Worm (Caenorhabditis elegans) whole organism, mixed stage, embryonic: Measurements from ENCODE around the gene nsph-4.3.

Experiments used
- bed-3 ChIP-seq: fragments of 200-800 bp; sonication (Bioruptor generic); optimal IDR thresholded peaks from 3 replicates; lab custom pipeline; 2018; ENCODE audit warnings: mild to moderate bottlenecking, missing genetic modification characterization, moderate library complexity, missing compliant biosample characterization
- ceh-83 ChIP-seq: fragments of 200-800 bp; sonication (Bioruptor generic); optimal IDR thresholded peaks from 2 replicates; lab custom pipeline; 2018; ENCODE audit warnings: mild to moderate bottlenecking, missing genetic modification characterization, missing compliant biosample characterization
- ces-1 ChIP-seq: fragments of 150-350 bp; optimal IDR thresholded peaks from 2 replicates; lab custom pipeline; 2014; ENCODE audit warnings: missing biosample characterization, missing genetic modification reagents, missing genetic modification characterization
- cnd-1 ChIP-seq: fragments of 200-800 bp; sonication (Bioruptor generic); optimal IDR thresholded peaks from 2 replicates; lab custom pipeline; 2018; ENCODE audit warnings: mild to moderate bottlenecking, missing genetic modification characterization, missing compliant biosample characterization
- drap-1 ChIP-seq: fragments of 200-800 bp; sonication (Bioruptor generic); optimal IDR thresholded peaks from 3 replicates; lab custom pipeline; 2018; ENCODE audit warnings: mild to moderate bottlenecking, missing genetic modification characterization, missing compliant biosample characterization
- elt-3 ChIP-seq: fragments of 150-350 bp; optimal IDR thresholded peaks from 2 replicates; lab custom pipeline; 2014; ENCODE audit warnings: missing biosample characterization, missing genetic modification characterization
- hlh-1 ChIP-seq: fragments of 150-350 bp; optimal IDR thresholded peaks from 2 replicates; lab custom pipeline; 2014; ENCODE audit warnings: missing biosample characterization, missing genetic modification reagents, missing genetic modification characterization
- lsy-2 ChIP-seq: fragments of 150-350 bp; optimal IDR thresholded peaks from 2 replicates; lab custom pipeline; 2014; ENCODE audit warnings: missing biosample characterization, missing genetic modification characterization
- mls-2 ChIP-seq: sonication (generic microtip); optimal IDR thresholded peaks from 2 replicates; lab custom pipeline; 2016; ENCODE audit warnings: mild to moderate bottlenecking, missing genetic modification characterization, moderate library complexity, missing compliant biosample characterization
- nhr-2 ChIP-seq: fragments of 150-350 bp; optimal IDR thresholded peaks from 2 replicates; lab custom pipeline; 2014; ENCODE audit warnings: missing biosample characterization, missing genetic modification characterization
- nhr-28 ChIP-seq: fragments of 150-350 bp; optimal IDR thresholded peaks from 2 replicates; lab custom pipeline; 2014; ENCODE audit warnings: missing biosample characterization, missing genetic modification characterization
- unc-120 ChIP-seq: sonication (generic microtip); optimal IDR thresholded peaks from 2 replicates; lab custom pipeline; 2017; ENCODE audit warnings: missing genetic modification characterization, missing compliant biosample characterization; ENCODE audit not compliant: poor library complexity, severe bottlenecking
- unc-62 ChIP-seq: fragments of 150-350 bp; optimal IDR thresholded peaks from 2 replicates; lab custom pipeline; 2014; ENCODE audit warnings: missing biosample characterization, missing genetic modification reagents, missing genetic modification characterization

The nsph-4.3 gene

ce11 chrIII:7559869-7560268 lies 49.2 kb downstream of the nsph-4.3 start:
- TF ChIP-seq drap-1 (GFP tag; lab: Kevin White, UChicago) (no peak), hlh-1 (tag; lab: Kevin White, UChicago) (peak; percentile 80), elt-3 (no peak), ceh-83 (GFP tag; lab: Kevin White, UChicago) (peak; percentile 3), unc-120 (tag; lab: Kevin White, UChicago) (peak; percentile 83), unc-62 (GFP tag; lab: Kevin White, UChicago) (peak; percentile 100), nhr-2 (tag; lab: Kevin White, UChicago) (no peak), lsy-2 (tag; lab: Kevin White, UChicago) (no peak), cnd-1 (no peak), nhr-28 (no peak), bed-3 (GFP tag; lab: Kevin White, UChicago) (no peak)

DNA sequence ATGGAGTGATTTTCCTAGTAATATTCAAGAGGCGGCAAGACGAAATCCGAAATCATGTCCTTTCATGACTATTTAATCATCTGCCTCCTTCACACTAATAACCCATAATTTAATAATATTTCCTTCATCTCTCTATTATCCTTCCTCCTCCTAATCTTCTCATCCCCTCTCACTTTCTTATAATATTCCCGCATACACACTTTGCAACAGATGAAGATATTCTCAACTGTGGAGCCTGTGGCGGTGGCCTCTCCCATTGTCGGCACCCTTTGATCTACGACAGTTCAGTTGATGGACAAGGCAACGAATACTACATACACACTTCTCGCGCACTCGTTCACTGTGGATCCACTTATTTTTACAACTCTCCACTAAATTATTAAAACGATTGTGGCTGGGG lies 50.4 kb downstream of the nsph-4.3 start:
- no peak for TF ChIP-seq bed-3 (GFP tag; lab: Kevin White, UChicago)
- peak; percentile 85 for TF ChIP-seq ces-1 (GFP tag; lab: Kevin White, UChicago)
- peak; percentile 68 for TF ChIP-seq unc-62 (GFP tag; lab: Kevin White, UChicago)
- TF ChIP-seq mls-2 (tag; lab: Kevin White, UChicago), result peak; percentile 6
- no peak for TF ChIP-seq elt-3
- peak; percentile 67 for TF ChIP-seq nhr-2 (tag; lab: Kevin White, UChicago)
